Fruit fly (Drosophila melanogaster) whole organism, embryonic: ENCODE data around the gene CG2124.

Source experiments
- Atf3 ChIP-seq: fragments of 200-800 bp; sonication (Bioruptor generic); optimal IDR thresholded peaks from 3 replicates; lab custom pipeline; 2016; ENCODE audit warnings: missing biosample characterization, missing genetic modification characterization
- CG10543 ChIP-seq: fragments of 200-800 bp; sonication (Bioruptor generic); optimal IDR thresholded peaks from 3 replicates; lab custom pipeline; 2017; ENCODE audit warnings: missing biosample characterization, mild to moderate bottlenecking, missing genetic modification characterization, moderate library complexity
- CG10654 ChIP-seq: fragments of 200-800 bp; sonication (Bioruptor generic); optimal IDR thresholded peaks from 2 replicates; lab custom pipeline; 2016; ENCODE audit warnings: missing biosample characterization, missing genetic modification characterization
- CG10959 ChIP-seq: fragments of 200-800 bp; sonication (Bioruptor generic); IDR thresholded peaks from 2 replicates; pipeline ENCODE4 v1.3.6; 2022; ENCODE audit warnings: missing biosample characterization, missing genetic modification characterization
- CG10979 ChIP-seq: fragments of 200-800 bp; sonication (Bioruptor generic); optimal IDR thresholded peaks from 2 replicates; lab custom pipeline; 2018; ENCODE audit warnings: missing biosample characterization, mild to moderate bottlenecking, missing genetic modification characterization, moderate library complexity
- CG11560 ChIP-seq: fragments of 200-800 bp; sonication (Bioruptor generic); IDR thresholded peaks from 3 replicates; pipeline ENCODE4 v1.3.6; 2022; ENCODE audit warnings: missing biosample characterization, missing genetic modification characterization
- CG1233 ChIP-seq: fragments of 200-800 bp; sonication (Bioruptor generic); optimal IDR thresholded peaks from 4 replicates; lab custom pipeline; 2018; ENCODE audit warnings: missing biosample characterization, mild to moderate bottlenecking, missing genetic modification characterization
- CG14667 ChIP-seq: fragments of 200-800 bp; sonication (Bioruptor generic); IDR thresholded peaks from 2 replicates; pipeline ENCODE4 v1.3.6; 2022; ENCODE audit warnings: missing biosample characterization, missing genetic modification characterization
- CG14710 ChIP-seq: fragments of 200-800 bp; sonication (Bioruptor generic); optimal IDR thresholded peaks from 3 replicates; lab custom pipeline; 2019; ENCODE audit warnings: missing biosample characterization, mild to moderate bottlenecking, missing genetic modification characterization, moderate library complexity
- CG15601 ChIP-seq: fragments of 200-800 bp; sonication (Bioruptor generic); optimal IDR thresholded peaks from 3 replicates; lab custom pipeline; 2019; ENCODE audit warnings: missing biosample characterization, mild to moderate bottlenecking, missing genetic modification characterization, moderate library complexity
- CG15696 ChIP-seq: fragments of 200-800 bp; sonication (Bioruptor generic); optimal IDR thresholded peaks from 2 replicates; lab custom pipeline; 2019; ENCODE audit warnings: missing biosample characterization, mild to moderate bottlenecking, missing genetic modification characterization, moderate library complexity
- CG16779 ChIP-seq: fragments of 200-800 bp; sonication (Bioruptor generic); IDR thresholded peaks from 2 replicates; pipeline ENCODE4 v1.3.6; 2022; ENCODE audit warnings: missing biosample characterization, missing genetic modification characterization
- CG17359 ChIP-seq: fragments of 200-800 bp; sonication (Bioruptor generic); optimal IDR thresholded peaks from 3 replicates; lab custom pipeline; 2018; ENCODE audit warnings: missing biosample characterization, mild to moderate bottlenecking, missing genetic modification characterization, moderate library complexity
- CG17829 ChIP-seq: fragments of 200-800 bp; optimal IDR thresholded peaks from 2 replicates; lab custom pipeline; 2019; ENCODE audit warnings: missing biosample characterization, mild to moderate bottlenecking, missing genetic modification characterization, moderate library complexity
- CG18764 ChIP-seq: fragments of 200-800 bp; sonication (Bioruptor generic); optimal IDR thresholded peaks from 3 replicates; lab custom pipeline; 2016; ENCODE audit warnings: missing biosample characterization, missing genetic modification characterization
- CG30431 ChIP-seq: fragments of 200-800 bp; sonication (Bioruptor generic); optimal IDR thresholded peaks from 2 replicates; lab custom pipeline; 2017; ENCODE audit warnings: missing biosample characterization, missing genetic modification characterization
- CG3281 ChIP-seq: fragments of 200-800 bp; sonication (Bioruptor generic); optimal IDR thresholded peaks from 3 replicates; lab custom pipeline; 2017; ENCODE audit warnings: missing biosample characterization, mild to moderate bottlenecking, missing genetic modification characterization
- CG3726 ChIP-seq: fragments of 200-800 bp; sonication (Bioruptor generic); IDR thresholded peaks from 3 replicates; pipeline ENCODE4, ENCODE4 v1.3.6; 2022; ENCODE audit warnings: missing biosample characterization, missing genetic modification characterization
- CG6654 ChIP-seq: fragments of 200-800 bp; sonication (Bioruptor generic); optimal IDR thresholded peaks from 2 replicates; lab custom pipeline; 2017; ENCODE audit warnings: missing biosample characterization, mild to moderate bottlenecking, missing genetic modification characterization
- CG6791 ChIP-seq: fragments of 200-800 bp; sonication (Bioruptor generic); IDR thresholded peaks from 3 replicates; pipeline ENCODE4 v1.3.6; 2022; ENCODE audit warnings: missing biosample characterization, missing genetic modification characterization; ENCODE audit not compliant: partially characterized antibody
- CG7963 ChIP-seq: fragments of 200-800 bp; sonication (Bioruptor generic); IDR thresholded peaks from 3 replicates; pipeline ENCODE4 v1.3.6; 2022; ENCODE audit warnings: missing biosample characterization, missing genetic modification characterization; ENCODE audit not compliant: partially characterized antibody
- CG8359 ChIP-seq: fragments of 200-800 bp; sonication (Bioruptor generic); optimal IDR thresholded peaks from 2 replicates; lab custom pipeline; 2017; ENCODE audit warnings: missing biosample characterization, mild to moderate bottlenecking, missing genetic modification characterization, borderline replicate concordance
- CG9437 ChIP-seq: fragments of 200-800 bp; sonication (Bioruptor generic); optimal IDR thresholded peaks from 2 replicates; lab custom pipeline; 2018; ENCODE audit warnings: missing biosample characterization, mild to moderate bottlenecking, missing genetic modification characterization
- Dll ChIP-seq: fragments of 200-800 bp; sonication (Bioruptor generic); IDR thresholded peaks from 4 replicates; pipeline ENCODE4 v1.3.6; 2022; ENCODE audit warnings: missing biosample characterization, missing genetic modification characterization; ENCODE audit not compliant: partially characterized antibody
- E2f1 ChIP-seq: fragments of 200-800 bp; sonication (Bioruptor generic); IDR thresholded peaks from 2 replicates; pipeline ENCODE4 v1.3.6; 2022; ENCODE audit warnings: missing biosample characterization, missing genetic modification characterization
- Fer3 ChIP-seq: fragments of 200-800 bp; sonication (Bioruptor generic); optimal IDR thresholded peaks from 2 replicates; lab custom pipeline; 2018; ENCODE audit warnings: missing biosample characterization, mild to moderate bottlenecking, missing genetic modification characterization, moderate library complexity
- Mes4 ChIP-seq: fragments of 200-800 bp; sonication (Bioruptor generic); optimal IDR thresholded peaks from 2 replicates; lab custom pipeline; 2016; ENCODE audit warnings: missing biosample characterization, missing genetic modification characterization
- Oaz ChIP-seq: fragments of 200-800 bp; sonication (Bioruptor generic); IDR thresholded peaks from 2 replicates; pipeline ENCODE4 v1.3.6; 2022; ENCODE audit warnings: missing biosample characterization, missing genetic modification characterization
- PHDP ChIP-seq: fragments of 200-800 bp; sonication (Bioruptor generic); optimal IDR thresholded peaks from 3 replicates; lab custom pipeline; 2018; ENCODE audit warnings: missing biosample characterization, mild to moderate bottlenecking, missing genetic modification characterization, moderate library complexity
- Rx ChIP-seq: fragments of 200-800 bp; sonication (Bioruptor generic); IDR thresholded peaks from 2 replicates; pipeline ENCODE4 v1.3.6; 2022; ENCODE audit warnings: missing biosample characterization, missing genetic modification characterization
- Ssrp ChIP-seq: fragments of 200-800 bp; sonication (Bioruptor generic); optimal IDR thresholded peaks from 2 replicates; lab custom pipeline; 2018; ENCODE audit warnings: missing biosample characterization, mild to moderate bottlenecking, missing genetic modification characterization, moderate library complexity
- ara ChIP-seq: fragments of 200-800 bp; sonication (Bioruptor generic); IDR thresholded peaks from 2 replicates; pipeline ENCODE4 v1.3.6; 2022; ENCODE audit warnings: missing biosample characterization, missing genetic modification characterization
- az2 ChIP-seq: fragments of 200-800 bp; sonication (Bioruptor generic); optimal IDR thresholded peaks from 3 replicates; lab custom pipeline; 2016; ENCODE audit warnings: missing biosample characterization, missing genetic modification characterization
- da ChIP-seq: fragments of 200-800 bp; sonication (Bioruptor generic); optimal IDR thresholded peaks from 2 replicates; lab custom pipeline; 2016; ENCODE audit warnings: missing biosample characterization, missing genetic modification characterization
- dan ChIP-seq: fragments of 200-800 bp; sonication (Bioruptor generic); IDR thresholded peaks from 2 replicates; pipeline ENCODE4 v1.3.6; 2022; ENCODE audit warnings: missing biosample characterization, missing genetic modification characterization
- dysf ChIP-seq: fragments of 200-800 bp; sonication (Bioruptor generic); IDR thresholded peaks from 3 replicates; pipeline ENCODE4 v1.3.6; 2022; ENCODE audit warnings: missing biosample characterization, missing genetic modification characterization
- exex ChIP-seq: fragments of 200-800 bp; sonication (Bioruptor generic); optimal IDR thresholded peaks from 4 replicates; lab custom pipeline; 2018; ENCODE audit warnings: missing biosample characterization, mild to moderate bottlenecking, missing genetic modification characterization, moderate library complexity
- fd3F ChIP-seq: fragments of 200-800 bp; sonication (Bioruptor generic); optimal IDR thresholded peaks from 2 replicates; lab custom pipeline; 2018; ENCODE audit warnings: missing biosample characterization, mild to moderate bottlenecking, missing genetic modification characterization, moderate library complexity
- ham ChIP-seq: fragments of 200-800 bp; sonication (Bioruptor generic); IDR thresholded peaks from 2 replicates; pipeline ENCODE4 v1.3.6; 2022; ENCODE audit warnings: missing biosample characterization, missing genetic modification characterization
- hbn ChIP-seq: fragments of 200-800 bp; sonication (Bioruptor generic); IDR thresholded peaks from 2 replicates; pipeline ENCODE4 v1.3.6; 2022; ENCODE audit warnings: missing biosample characterization, missing genetic modification characterization; ENCODE audit not compliant: partially characterized antibody
- inv ChIP-seq: fragments of 200-800 bp; sonication (Bioruptor generic); IDR thresholded peaks from 2 replicates; pipeline ENCODE4 v1.3.6; 2022; ENCODE audit warnings: missing biosample characterization, missing genetic modification characterization; ENCODE audit not compliant: partially characterized antibody
- jigr1 ChIP-seq: fragments of 200-800 bp; sonication (Bioruptor generic); IDR thresholded peaks from 3 replicates; pipeline ENCODE4 v1.3.6; 2022; ENCODE audit warnings: missing biosample characterization, missing genetic modification characterization
- lola ChIP-seq, 3 experiments: fragments of >200 bp in 2 of 3; fragments of 200-800 bp in 1 of 3; sonication (Bioruptor generic) in 1 of 3; optimal IDR thresholded peaks; 2 replicates each; lab custom pipeline; 2017 to 2019; ENCODE audit warnings: missing biosample characterization in 3 of 3, missing genetic modification characterization in 3 of 3, mild to moderate bottlenecking in 1 of 3, moderate library complexity in 1 of 3
- pita ChIP-seq: fragments of 200-800 bp; sonication (Bioruptor generic); optimal IDR thresholded peaks from 2 replicates; lab custom pipeline; 2017; ENCODE audit warnings: missing biosample characterization, mild to moderate bottlenecking, missing genetic modification characterization
- pnt ChIP-seq: fragments of 200-800 bp; sonication (Bioruptor generic); optimal IDR thresholded peaks from 3 replicates; lab custom pipeline; 2016; ENCODE audit warnings: missing biosample characterization, missing genetic modification characterization
- ranshi ChIP-seq: fragments of 200-800 bp; sonication (Bioruptor generic); IDR thresholded peaks from 2 replicates; pipeline ENCODE4 v1.3.6; 2022; ENCODE audit warnings: missing biosample characterization, missing genetic modification characterization
- salm ChIP-seq: fragments of 200-800 bp; sonication (Bioruptor generic); optimal IDR thresholded peaks from 2 replicates; lab custom pipeline; 2018; ENCODE audit warnings: missing biosample characterization, mild to moderate bottlenecking, missing genetic modification characterization
- unpg ChIP-seq: fragments of 200-800 bp; sonication (Bioruptor generic); optimal IDR thresholded peaks from 3 replicates; lab custom pipeline; 2018; ENCODE audit warnings: missing biosample characterization, mild to moderate bottlenecking, missing genetic modification characterization, moderate library complexity
- vvl ChIP-seq: fragments of 200-800 bp; sonication (Bioruptor generic); IDR thresholded peaks from 2 replicates; pipeline ENCODE4 v1.3.6; 2022; ENCODE audit warnings: missing biosample characterization, missing genetic modification characterization
- zen2 ChIP-seq: fragments of 200-800 bp; sonication (Bioruptor generic); IDR thresholded peaks from 3 replicates; pipeline ENCODE4 v1.3.6; 2022; ENCODE audit warnings: missing biosample characterization, missing genetic modification characterization; ENCODE audit not compliant: partially characterized antibody

Gene CG2124

dm6 chrX:10557432-10557831 lies 38.5 kb upstream of the CG2124 start (continued):
- TF ChIP-seq Oaz (GFP tag; lab: Robert Waterston, UW) (no peak), CG8359 (no peak), Rx (GFP tag; lab: Robert Waterston, UW) (0 out of 2 replicates have a peak, but pooled peaks have one; percentile 11), CG11560 (no peak), CG7963 (GFP tag; lab: Robert Waterston, UW) (no peak), PHDP (tag; lab: Kevin White, UChicago) (peak; percentile 37), CG10654 (GFP tag; lab: Kevin White, UChicago) (no peak), da (GFP tag; lab: Kevin White, UChicago) (no peak), CG17359 (peak; percentile 36), fd3F (GFP tag; lab: Kevin White, UChicago) (no peak), zen2 (GFP tag; lab: Robert Waterston, UW) (no peak), CG14667 (no peak), az2 (peak; percentile 22), vvl (peak; percentile 48), Atf3 (no peak), CG1233 (GFP tag; lab: Kevin White, UChicago) (no peak), inv (GFP tag; lab: Robert Waterston, UW) (no peak), Ssrp (tag; lab: Kevin White, UChicago) (peak; percentile 57), CG10543 (GFP tag; lab: Kevin White, UChicago) (peak; percentile 25), ranshi (GFP tag; lab: Robert Waterston, UW) (0 out of 2 replicates have a peak, but pooled peaks have one; percentile 19), CG18764 (GFP tag; lab: Kevin White, UChicago) (no peak), pita (GFP tag; lab: Kevin White, UChicago) (no peak), CG9437 (GFP tag; lab: Kevin White, UChicago) (peak; percentile 35), Dll (no peak), dan (no peak), CG10979 (tag; lab: Kevin White, UChicago) (peak; percentile 70), CG14710 (peak; percentile 39), CG16779 (GFP tag; lab: Robert Waterston, UW) (no peak), E2f1 (GFP tag; lab: Robert Waterston, UW) (peak; percentile 19; the same call in 1 of the 2 replicates), CG6791 (no peak), CG3726 (GFP tag; lab: Robert Waterston, UW) (no peak), ham (GFP tag; lab: Robert Waterston, UW) (no peak), hbn (GFP tag; lab: Robert Waterston, UW) (no peak), CG30431 (GFP tag; lab: Kevin White, UChicago) (no peak), ara (peak; percentile 40; the same call in 1 of the 2 replicates), CG6654 (GFP tag; lab: Kevin White, UChicago) (peak; percentile 23), jigr1 (GFP tag; lab: Robert Waterston, UW) (no peak; the same call in 2 of the 3 replicates), CG15601 (tag; lab: Kevin White, UChicago) (peak; percentile 45), exex (tag; lab: Kevin White, UChicago) (no peak), salm (no peak), pnt (GFP tag; lab: Kevin White, UChicago) (peak; percentile 1), Mes4 (GFP tag; lab: Kevin White, UChicago) (no peak), CG17829 (tag; lab: Kevin White, UChicago) (peak; percentile 49), Fer3 (no peak), dysf (GFP tag; lab: Robert Waterston, UW) (no peak), CG10959 (GFP tag; lab: Robert Waterston, UW) (no peak), unpg (GFP tag; lab: Kevin White, UChicago) (peak; percentile 56), CG3281 (GFP tag; lab: Kevin White, UChicago) (no peak), lola (GFP tag; optimal IDR thresholded peaks at IDR 0.05; lab: Kevin White, UChicago) (peak in 1 of 3 experiments; percentile 34), CG15696 (tag; lab: Kevin White, UChicago) (no peak)
